Worm (Caenorhabditis elegans) whole organism, L3 larva: Measurements from ENCODE around the gene mev-1.
A peak's percentile ranks its signal among the peaks of the same experiment; 100 is the strongest.

Experiments used
- R02D3.7 ChIP-seq: fragments of 150-350 bp; optimal IDR thresholded peaks from 2 replicates; lab custom pipeline; 2014; ENCODE audit warnings: missing biosample characterization, missing genetic modification characterization
- aly-2 ChIP-seq: fragments of 150-350 bp; optimal IDR thresholded peaks from 2 replicates; lab custom pipeline; 2014; ENCODE audit warnings: missing biosample characterization, missing genetic modification characterization
- ama-1 ChIP-seq: fragments of 150-350 bp; optimal IDR thresholded peaks from 2 replicates; lab custom pipeline; 2018
- ceh-82 ChIP-seq: fragments of 150-350 bp; optimal IDR thresholded peaks from 2 replicates; lab custom pipeline; 2014; ENCODE audit warnings: missing biosample characterization, missing genetic modification characterization
- ceh-9 ChIP-seq: sonication (generic microtip); optimal IDR thresholded peaks from 2 replicates; lab custom pipeline; 2018; ENCODE audit warnings: missing biosample characterization, missing genetic modification characterization
- daf-12 ChIP-seq: fragments of 150-350 bp; optimal IDR thresholded peaks from 2 replicates; lab custom pipeline; 2014; ENCODE audit warnings: missing biosample characterization, missing genetic modification reagents, missing genetic modification characterization
- egl-5 ChIP-seq: fragments of 150-350 bp; optimal IDR thresholded peaks from 2 replicates; lab custom pipeline; 2017; ENCODE audit warnings: missing biosample characterization, missing genetic modification reagents, missing genetic modification characterization, inconsistent platforms
- elt-2 ChIP-seq: sonication (generic microtip); optimal IDR thresholded peaks from 2 replicates; lab custom pipeline; 2016; ENCODE audit warnings: missing genetic modification reagents, mild to moderate bottlenecking, missing genetic modification characterization, missing compliant biosample characterization
- elt-3 ChIP-seq, 3 experiments: fragments of 150-350 bp in 1 of 3; sonication (generic microtip) in 2 of 3; optimal IDR thresholded peaks; 2 replicates in 2 of 3; 4 replicates in 1 of 3; lab custom pipeline; 2014 to 2017; ENCODE audit warnings: missing biosample characterization in 3 of 3, missing genetic modification characterization in 3 of 3
- eor-1 ChIP-seq, 2 experiments: fragments of 150-350 bp; optimal IDR thresholded peaks; 2 replicates each; lab custom pipeline; 2014 to 2018; ENCODE audit warnings: missing biosample characterization in 2 of 2, missing genetic modification characterization in 2 of 2
- fkh-10 ChIP-seq: sonication (generic microtip); optimal IDR thresholded peaks from 2 replicates; lab custom pipeline; 2017; ENCODE audit warnings: missing biosample characterization, missing genetic modification reagents, missing genetic modification characterization
- fkh-2 ChIP-seq: fragments of 150-350 bp; optimal IDR thresholded peaks from 2 replicates; lab custom pipeline; 2014; ENCODE audit warnings: missing biosample characterization, missing genetic modification reagents, missing genetic modification characterization
- fos-1 ChIP-seq: fragments of 150-350 bp; optimal IDR thresholded peaks from 2 replicates; lab custom pipeline; 2014; ENCODE audit warnings: missing biosample characterization, missing genetic modification characterization
- jun-1 ChIP-seq: fragments of 150-350 bp; optimal IDR thresholded peaks from 2 replicates; lab custom pipeline; 2014; ENCODE audit warnings: missing biosample characterization, missing genetic modification reagents, missing genetic modification characterization
- lin-15B ChIP-seq: fragments of 150-350 bp; optimal IDR thresholded peaks from 2 replicates; lab custom pipeline; 2014; ENCODE audit warnings: missing biosample characterization, missing genetic modification characterization
- lin-39 ChIP-seq: fragments of 150-350 bp; optimal IDR thresholded peaks from 2 replicates; lab custom pipeline; 2018; ENCODE audit warnings: missing biosample characterization, missing genetic modification reagents, missing genetic modification characterization
- lsy-12 ChIP-seq: sonication (generic microtip); optimal IDR thresholded peaks from 2 replicates; lab custom pipeline; 2016; ENCODE audit warnings: mild to moderate bottlenecking, missing genetic modification characterization, missing compliant biosample characterization
- mdl-1 ChIP-seq: fragments of 150-350 bp; optimal IDR thresholded peaks from 2 replicates; lab custom pipeline; 2014; ENCODE audit warnings: missing biosample characterization, missing genetic modification characterization
- mml-1 ChIP-seq: fragments of 150-350 bp; sonication (generic microtip); optimal IDR thresholded peaks from 3 replicates; lab custom pipeline; 2014; ENCODE audit warnings: missing biosample characterization, missing genetic modification characterization
- nfya-1 ChIP-seq: sonication (generic microtip); optimal IDR thresholded peaks from 2 replicates; lab custom pipeline; 2017; ENCODE audit warnings: missing genetic modification characterization, mild to moderate bottlenecking, missing compliant biosample characterization, antibody characterized with exemption, moderate library complexity; ENCODE audit not compliant: insufficient read depth
- nhr-12 ChIP-seq: fragments of 150-350 bp; optimal IDR thresholded peaks from 2 replicates; lab custom pipeline; 2014; ENCODE audit warnings: missing biosample characterization, missing genetic modification characterization
- nhr-23 ChIP-seq: fragments of 150-350 bp; optimal IDR thresholded peaks from 2 replicates; lab custom pipeline; 2014; ENCODE audit warnings: missing biosample characterization, missing genetic modification reagents, missing genetic modification characterization
- nhr-25 ChIP-seq: sonication (generic microtip); optimal IDR thresholded peaks from 2 replicates; lab custom pipeline; 2017; ENCODE audit warnings: missing biosample characterization, missing genetic modification characterization
- nhr-28 ChIP-seq: fragments of 150-350 bp; optimal IDR thresholded peaks from 2 replicates; lab custom pipeline; 2014; ENCODE audit warnings: missing biosample characterization, missing genetic modification characterization
- nhr-43 ChIP-seq: sonication (generic microtip); optimal IDR thresholded peaks from 2 replicates; lab custom pipeline; 2016; ENCODE audit warnings: mild to moderate bottlenecking, missing genetic modification characterization, missing compliant biosample characterization; ENCODE audit not compliant: poor library complexity, severe bottlenecking
- nhr-67 ChIP-seq: fragments of 150-350 bp; optimal IDR thresholded peaks from 2 replicates; lab custom pipeline; 2014; ENCODE audit warnings: missing biosample characterization, missing genetic modification characterization
- nhr-76 ChIP-seq: fragments of 150-350 bp; sonication (generic microtip); optimal IDR thresholded peaks from 5 replicates; lab custom pipeline; 2014; ENCODE audit warnings: missing biosample characterization, missing genetic modification characterization
- nhr-77 ChIP-seq: fragments of 150-350 bp; optimal IDR thresholded peaks from 2 replicates; lab custom pipeline; 2014; ENCODE audit warnings: missing biosample characterization, missing genetic modification characterization
- pha-4 ChIP-seq: fragments of 150-350 bp; optimal IDR thresholded peaks from 2 replicates; lab custom pipeline; 2014; ENCODE audit warnings: missing biosample characterization, missing genetic modification reagents, missing genetic modification characterization
- pqm-1 ChIP-seq: fragments of 150-350 bp; optimal IDR thresholded peaks from 2 replicates; lab custom pipeline; 2017; ENCODE audit warnings: missing biosample characterization, missing genetic modification characterization, inconsistent platforms
- sea-2 ChIP-seq: fragments of 150-350 bp; sonication (generic microtip); optimal IDR thresholded peaks from 4 replicates; lab custom pipeline; 2014; ENCODE audit warnings: missing biosample characterization, missing genetic modification reagents, missing genetic modification characterization
- skn-1 ChIP-seq: fragments of 150-350 bp; optimal IDR thresholded peaks from 2 replicates; lab custom pipeline; 2014; ENCODE audit warnings: missing biosample characterization, missing genetic modification characterization
- snpc-4 ChIP-seq: fragments of 150-350 bp; optimal IDR thresholded peaks from 2 replicates; lab custom pipeline; 2014; ENCODE audit warnings: missing biosample characterization, missing genetic modification characterization
- tbx-2 ChIP-seq: sonication (generic microtip); optimal IDR thresholded peaks from 2 replicates; lab custom pipeline; 2016; ENCODE audit warnings: mild to moderate bottlenecking, missing genetic modification characterization, missing compliant biosample characterization
- unc-39 ChIP-seq: sonication (generic microtip); optimal IDR thresholded peaks from 4 replicates; lab custom pipeline; 2017; ENCODE audit warnings: missing biosample characterization, missing genetic modification characterization
- zag-1 ChIP-seq: fragments of 150-350 bp; optimal IDR thresholded peaks from 2 replicates; lab custom pipeline; 2014; ENCODE audit warnings: missing biosample characterization, missing genetic modification characterization
- ztf-11 ChIP-seq: fragments of 150-350 bp; optimal IDR thresholded peaks from 2 replicates; lab custom pipeline; 2014; ENCODE audit warnings: missing biosample characterization, missing genetic modification characterization
- ztf-4 ChIP-seq: fragments of 150-350 bp; optimal IDR thresholded peaks from 2 replicates; lab custom pipeline; 2014; ENCODE audit warnings: missing biosample characterization, missing genetic modification characterization

The mev-1 gene

DNA sequence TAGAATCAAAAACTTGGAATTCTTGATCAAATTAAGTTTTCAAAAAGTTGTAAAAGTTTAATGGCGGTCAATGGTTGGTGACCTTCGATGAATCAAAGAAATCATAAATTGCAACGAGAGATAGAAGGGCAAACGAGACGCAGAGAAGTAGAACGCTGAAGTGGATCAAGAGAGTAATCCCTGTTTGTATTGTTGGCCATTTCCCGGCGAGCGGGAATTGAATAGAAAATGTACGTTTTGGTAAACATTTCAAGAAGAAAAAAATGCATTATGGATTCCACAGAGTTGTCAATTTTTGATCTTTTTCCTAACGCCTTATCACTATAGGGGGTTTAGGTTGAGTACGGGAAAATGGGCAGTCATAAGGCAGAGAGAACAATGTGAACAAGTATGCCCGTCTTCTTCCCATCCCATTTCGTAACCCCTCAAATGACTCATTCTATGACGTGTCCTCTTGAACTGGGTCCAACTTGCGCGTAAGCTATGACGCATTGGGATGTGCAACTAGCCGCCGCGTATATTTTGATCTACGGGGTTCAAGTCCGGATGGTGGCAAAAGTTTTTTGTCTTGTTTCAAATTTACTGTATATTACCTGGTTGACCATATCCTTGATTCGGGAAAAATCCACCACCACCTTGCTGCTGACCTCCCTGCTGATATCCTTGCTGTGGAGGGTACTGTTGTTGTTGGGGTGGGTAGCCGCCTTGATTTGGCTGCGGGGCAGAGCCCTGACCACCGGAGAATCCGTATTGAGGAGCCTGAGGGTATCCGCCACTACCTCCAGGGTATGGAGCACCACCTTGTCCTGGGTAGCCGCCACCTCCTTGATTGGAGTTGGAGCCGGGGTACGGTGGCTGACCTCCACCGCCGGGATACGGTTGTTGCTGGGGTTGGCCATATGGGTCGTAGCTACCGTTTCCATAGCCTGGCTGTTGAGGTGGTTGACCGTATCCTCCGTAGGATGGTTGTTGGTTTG lies 5.2 kb upstream of the mev-1 start:
- no peak for TF ChIP-seq egl-5 (tag; lab: Kevin White, UChicago)
- no peak for TF ChIP-seq nhr-77 (tag; lab: Kevin White, UChicago)
- TF ChIP-seq R02D3.7 (tag; lab: Kevin White, UChicago) = no peak
- TF ChIP-seq nhr-43 (tag; lab: Kevin White, UChicago) = no peak
- TF ChIP-seq jun-1 = peak; percentile 34
- TF ChIP-seq lin-15B (tag; lab: Kevin White, UChicago) = no peak
- TF ChIP-seq ztf-11 (tag; lab: Kevin White, UChicago) = no peak
- TF ChIP-seq fos-1 (tag; lab: Kevin White, UChicago) = peak; percentile 46
- TF ChIP-seq nhr-67 (tag; lab: Kevin White, UChicago) = no peak
- no peak for TF ChIP-seq elt-2 (tag; lab: Kevin White, UChicago)
- peak; percentile 24 for TF ChIP-seq pqm-1 (tag; lab: Kevin White, UChicago)
- TF ChIP-seq ceh-9 = no peak
- TF ChIP-seq lsy-12 (tag; lab: Kevin White, UChicago) = no peak
- peak; percentile 24 for TF ChIP-seq nhr-23 (tag; lab: Kevin White, UChicago)
- TF ChIP-seq elt-3 (tag; optimal IDR thresholded peaks at IDR 0.05; lab: Kevin White, UChicago) = no peak
- no peak for TF ChIP-seq zag-1
- no peak for TF ChIP-seq aly-2
- TF ChIP-seq ceh-82 (tag; lab: Kevin White, UChicago) = no peak
- TF ChIP-seq nhr-25 (tag; lab: Kevin White, UChicago) = no peak
- TF ChIP-seq daf-12 (tag; lab: Kevin White, UChicago) = no peak
- TF ChIP-seq fkh-10 (GFP tag; lab: Kevin White, UChicago) = no peak
- no peak for TF ChIP-seq fkh-2
- peak; percentile 34 for TF ChIP-seq pha-4 (tag; lab: Kevin White, UChicago)
- TF ChIP-seq nhr-28 (tag; lab: Kevin White, UChicago) = no peak
- no peak for TF ChIP-seq ama-1 (lab: Kevin White, UChicago)
- no peak for TF ChIP-seq lin-39 (tag; lab: Kevin White, UChicago)
- TF ChIP-seq mml-1 (tag; lab: Kevin White, UChicago) = no peak
- no peak for TF ChIP-seq eor-1 (tag; optimal IDR thresholded peaks at IDR 0.05; lab: Kevin White, UChicago)
- TF ChIP-seq tbx-2 = no peak
- TF ChIP-seq ztf-4 = no peak
- TF ChIP-seq skn-1 = no peak
- TF ChIP-seq unc-39 (tag; lab: Kevin White, UChicago) = no peak

DNA sequence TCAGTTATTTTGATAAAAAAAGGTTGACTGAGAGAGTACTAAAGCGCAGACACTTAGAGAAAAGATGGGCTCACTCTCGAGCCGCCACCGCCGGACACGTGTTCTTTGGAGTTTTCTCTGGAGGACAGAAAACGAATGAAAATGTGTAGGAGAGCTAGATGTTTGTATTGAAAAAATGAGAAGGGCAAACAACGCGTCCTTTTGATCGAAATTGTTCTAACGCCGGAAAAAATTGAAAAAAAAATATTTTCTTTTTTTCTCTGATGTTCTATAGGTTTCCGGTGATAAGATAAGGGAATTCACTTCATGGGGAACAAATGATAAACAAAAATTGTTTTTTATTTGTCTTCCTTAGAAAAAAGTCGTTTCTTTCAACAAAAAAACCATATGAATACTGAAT lies 4.3 kb upstream of the mev-1 start:
- peak; percentile 65 for TF ChIP-seq pqm-1 (tag; lab: Kevin White, UChicago)
- TF ChIP-seq pha-4 (tag; lab: Kevin White, UChicago) = peak; percentile 78
- TF ChIP-seq elt-2 (tag; lab: Kevin White, UChicago) = peak; percentile 81
- TF ChIP-seq lsy-12 (tag; lab: Kevin White, UChicago) = no peak
- peak; percentile 6 for TF ChIP-seq jun-1

DNA sequence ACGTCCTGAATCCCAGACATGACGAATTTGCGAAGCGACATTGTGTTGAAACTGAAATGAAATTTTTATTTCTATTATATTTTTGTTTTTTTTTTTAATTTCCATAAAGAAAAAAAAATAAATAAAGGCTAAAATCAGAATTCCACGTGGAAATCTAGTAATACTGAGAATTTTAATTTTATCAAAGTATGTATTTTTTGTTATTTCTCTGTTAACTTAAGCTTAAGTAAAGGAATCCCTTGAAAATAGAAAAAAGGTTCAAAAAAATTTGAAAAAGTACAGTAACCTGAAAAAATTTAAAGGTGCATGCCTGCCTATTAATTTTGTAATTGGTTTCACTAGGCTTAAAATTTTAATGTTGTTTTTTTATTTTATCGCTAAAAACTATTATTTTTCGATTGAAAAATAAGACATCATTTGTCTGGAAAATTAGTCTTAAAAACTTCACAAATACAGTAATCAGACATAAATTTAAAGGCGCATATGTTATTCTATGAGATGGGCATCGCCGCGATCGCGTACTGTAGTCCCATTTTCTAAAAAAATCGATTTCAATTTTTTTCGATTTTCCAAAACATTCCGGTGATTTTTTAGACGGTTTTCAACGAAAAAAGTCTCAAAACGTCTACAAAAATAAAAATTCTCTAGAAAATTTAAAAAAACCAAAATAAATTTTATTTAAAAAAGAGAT lies 3.6 kb upstream of the mev-1 start, which contains the start of gene nex-2:
Gene nex-2 (minus strand): TSS at position 51 of the 691 bp plus-strand sequence.
- no peak for TF ChIP-seq ztf-4
- TF ChIP-seq nhr-12 (tag; lab: Kevin White, UChicago) = no peak
- no peak for TF ChIP-seq unc-39 (tag; lab: Kevin White, UChicago)
- TF ChIP-seq tbx-2 = no peak
- TF ChIP-seq sea-2 (GFP tag; lab: Kevin White, UChicago) = no peak
- TF ChIP-seq nhr-25 (tag; lab: Kevin White, UChicago) = no peak
- no peak for TF ChIP-seq mml-1 (tag; lab: Kevin White, UChicago)
- no peak for TF ChIP-seq daf-12 (tag; lab: Kevin White, UChicago)
- TF ChIP-seq nfya-1 = no peak
- TF ChIP-seq elt-2 (tag; lab: Kevin White, UChicago) = no peak
- TF ChIP-seq skn-1 = no peak
- no peak for TF ChIP-seq nhr-76
- no peak for TF ChIP-seq nhr-77 (tag; lab: Kevin White, UChicago)
- TF ChIP-seq lin-39 (tag; lab: Kevin White, UChicago) = no peak
- TF ChIP-seq mdl-1 (tag; lab: Kevin White, UChicago) = no peak
- TF ChIP-seq nhr-28 (tag; lab: Kevin White, UChicago) = no peak
- no peak for TF ChIP-seq snpc-4
